ENCODE assay signal across 2 fruit fly cellular contexts in the genomic region with DNA sequence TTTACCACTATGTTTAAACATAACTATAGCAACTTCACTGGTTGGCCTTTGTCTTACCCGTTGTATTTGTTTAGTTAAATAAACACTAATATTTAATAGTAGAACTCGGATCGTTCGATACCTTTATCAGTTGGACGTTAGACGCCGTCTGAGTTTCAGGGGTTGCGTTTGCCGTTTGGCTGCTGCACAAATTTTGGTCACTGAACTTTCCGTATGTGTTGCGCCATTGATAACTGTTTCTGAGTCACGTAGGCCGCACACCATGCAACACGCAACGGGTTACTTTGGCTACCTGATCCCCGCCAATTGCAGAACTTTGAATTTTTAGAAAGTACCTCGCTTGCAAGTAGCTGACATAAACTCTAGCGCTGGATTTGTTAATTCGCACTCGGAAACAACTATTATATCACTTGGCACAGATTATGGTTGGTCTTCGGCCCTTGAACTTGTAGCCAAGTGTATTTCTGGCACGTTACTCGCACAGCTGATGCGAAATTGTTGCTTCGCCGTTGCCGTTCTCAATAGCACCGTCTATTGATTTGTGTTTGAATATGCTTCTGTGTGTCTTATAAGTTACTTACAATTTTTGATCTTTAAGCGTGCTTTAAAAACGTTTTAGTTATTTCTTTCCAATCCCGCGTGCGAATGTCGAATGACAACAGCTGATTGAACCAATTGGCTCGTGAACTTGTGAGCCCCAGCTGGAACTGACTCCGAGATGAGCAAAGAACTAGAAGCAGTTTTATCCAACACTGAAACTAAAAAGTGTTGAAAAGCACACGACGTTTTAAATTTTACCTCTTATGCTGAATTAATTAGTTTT.
A peak's percentile ranks its signal among the peaks of the same experiment; 100 is the strongest.
TF ChIP-seq lines count a peak whose summit lies in the region.

Gene Dph1, minus strand, starts transcription at position 670 of the 823 bp plus-strand sequence.

TF ChIP-seq in whole organism, embryonic, 481 proteins besides CTCF, POLR2A, EP300 and RAD21 (continued from another document and continues in another):
- TF ChIP-seq grau (tag; optimal IDR thresholded peaks at IDR 0.05; lab: Kevin White, UChicago) (peak; percentile 78), pan (optimal IDR thresholded peaks at IDR 0.05; lab: Kevin White, UChicago) (no peak), pan (GFP tag; optimal IDR thresholded peaks at IDR 0.05 in 1 of 2, IDR thresholded peaks at IDR 0.05 in 1 of 2) (peak in 1 of 2 experiments; percentile 90), Hand (GFP tag; optimal IDR thresholded peaks at IDR 0.05; lab: Kevin White, UChicago) (peak; percentile 59), MESR4 (GFP tag; optimal IDR thresholded peaks at IDR 0.05; lab: Kevin White, UChicago) (peak; percentile 54), ato (GFP tag; IDR thresholded peaks at IDR 0.05; lab: Robert Waterston, UW; ENCODE audit: partially characterized antibody) (no peak), Med (GFP tag; lab: Kevin White, UChicago) (peak; percentile 98), CG14667 (GFP tag; IDR thresholded peaks at IDR 0.05; lab: Robert Waterston, UW) (no peak), ara (GFP tag; IDR thresholded peaks at IDR 0.05; lab: Robert Waterston, UW) (peak; percentile 78), dmrt11E (tag; optimal IDR thresholded peaks at IDR 0.05; lab: Kevin White, UChicago) (peak; percentile 83), CG2120 (GFP tag; optimal IDR thresholded peaks at IDR 0.05; lab: Kevin White, UChicago) (peak; percentile 85), jing (GFP tag; optimal IDR thresholded peaks at IDR 0.05; lab: Kevin White, UChicago) (peak; percentile 75), CG15514 (GFP tag; optimal IDR thresholded peaks at IDR 0.05; lab: Kevin White, UChicago) (peak; percentile 100), Aef1 (GFP tag; IDR thresholded peaks at IDR 0.05; lab: Robert Waterston, UW) (peak; percentile 73), CG8089 (GFP tag; optimal IDR thresholded peaks at IDR 0.05; lab: Kevin White, UChicago) (peak; percentile 76), Hr39 (optimal IDR thresholded peaks at IDR 0.05; lab: Kevin White, UChicago) (no peak), BtbVII (GFP tag; optimal IDR thresholded peaks at IDR 0.05; lab: Kevin White, UChicago) (peak; percentile 87), danr (GFP tag; IDR thresholded peaks at IDR 0.05; lab: Robert Waterston, UW) (peak; percentile 68; the same call in 1 of the 2 replicates), Myb (GFP tag; optimal IDR thresholded peaks at IDR 0.05; lab: Kevin White, UChicago) (peak; percentile 74), Ada2b (GFP tag; IDR thresholded peaks at IDR 0.05; lab: Robert Waterston, UW) (peak; percentile 85), Sry-δ (GFP tag; optimal IDR thresholded peaks at IDR 0.05; lab: Kevin White, UChicago) (peak; percentile 23), Kr (GFP tag; optimal IDR thresholded peaks at IDR 0.05; lab: Kevin White, UChicago) (peak; percentile 80), B-H2 (GFP tag; optimal IDR thresholded peaks at IDR 0.05; lab: Kevin White, UChicago) (peak; percentile 66), CG12104 (GFP tag; optimal IDR thresholded peaks at IDR 0.05; lab: Kevin White, UChicago) (peak; percentile 80), gt (GFP tag; IDR thresholded peaks at IDR 0.05; lab: Robert Waterston, UW) (peak; percentile 74), lola (GFP tag; optimal IDR thresholded peaks at IDR 0.05; lab: Kevin White, UChicago) (peak in 1 of 3 experiments; percentile 84), CG10366 (GFP tag; IDR thresholded peaks at IDR 0.05; lab: Robert Waterston, UW) (peak; percentile 81), Dip2 (GFP tag; IDR thresholded peaks at IDR 0.05; lab: Robert Waterston, UW) (no peak), HmgZ (tag; optimal IDR thresholded peaks at IDR 0.05; lab: Kevin White, UChicago) (peak; percentile 71), CG8388 (GFP tag; optimal IDR thresholded peaks at IDR 0.05; lab: Kevin White, UChicago) (peak; percentile 73), CG9817 (tag; optimal IDR thresholded peaks at IDR 0.05; lab: Kevin White, UChicago) (peak; percentile 66), CG11723 (GFP tag; optimal IDR thresholded peaks at IDR 0.05; lab: Kevin White, UChicago) (peak; percentile 78), CG18619 (GFP tag; optimal IDR thresholded peaks at IDR 0.05; lab: Kevin White, UChicago) (peak; percentile 78), CG3838 (GFP tag; optimal IDR thresholded peaks at IDR 0.05; lab: Kevin White, UChicago) (peak; percentile 69), CG15011 (GFP tag; optimal IDR thresholded peaks at IDR 0.05; lab: Kevin White, UChicago) (peak; percentile 38), pb (GFP tag; optimal IDR thresholded peaks at IDR 0.05; lab: Kevin White, UChicago) (peak; percentile 85), CG6683 (GFP tag; optimal IDR thresholded peaks at IDR 0.05; lab: Kevin White, UChicago) (peak; percentile 55), sr (GFP tag; IDR thresholded peaks at IDR 0.05; lab: Robert Waterston, UW) (no peak; the same call in 1 of the 3 replicates), Ssrp (tag; optimal IDR thresholded peaks at IDR 0.05; lab: Kevin White, UChicago) (peak; percentile 85), CG7745 (tag; optimal IDR thresholded peaks at IDR 0.05; lab: Kevin White, UChicago) (peak; percentile 34), CG11456 (GFP tag; IDR thresholded peaks at IDR 0.05; lab: Robert Waterston, UW) (no peak; the same call in 1 of the 3 replicates), phol (tag; optimal IDR thresholded peaks at IDR 0.05; lab: Kevin White, UChicago) (peak; percentile 90), CG3407 (GFP tag; optimal IDR thresholded peaks at IDR 0.05; lab: Kevin White, UChicago) (peak; percentile 62), CG12942 (GFP tag; optimal IDR thresholded peaks at IDR 0.05; lab: Kevin White, UChicago) (peak; percentile 58), CG10959 (GFP tag; IDR thresholded peaks at IDR 0.05; lab: Robert Waterston, UW) (peak; percentile 66), CG17361 (GFP tag; IDR thresholded peaks at IDR 0.05; lab: Robert Waterston, UW) (peak; percentile 81), disco-r (GFP tag; optimal IDR thresholded peaks at IDR 0.05; lab: Kevin White, UChicago) (peak; percentile 74), Dp (GFP tag; optimal IDR thresholded peaks at IDR 0.05; lab: Kevin White, UChicago) (peak; percentile 86), CG2202 (tag; optimal IDR thresholded peaks at IDR 0.05; lab: Kevin White, UChicago) (peak; percentile 60), Neu2 (GFP tag; optimal IDR thresholded peaks at IDR 0.05; lab: Kevin White, UChicago; ENCODE audit: borderline replicate concordance) (no peak), odd (GFP tag; optimal IDR thresholded peaks at IDR 0.05; lab: Kevin White, UChicago) (peak; percentile 76), sens (GFP tag; lab: Kevin White, UChicago) (peak; percentile 98), CG17385 (GFP tag; optimal IDR thresholded peaks at IDR 0.05; lab: Kevin White, UChicago) (peak; percentile 76), Taf1 (GFP tag; IDR thresholded peaks at IDR 0.05; lab: Robert Waterston, UW) (peak; percentile 68), HLH54F (GFP tag; optimal IDR thresholded peaks at IDR 0.05; lab: Kevin White, UChicago) (peak; percentile 74), fd96Cb (tag; optimal IDR thresholded peaks at IDR 0.05; lab: Kevin White, UChicago) (peak; percentile 81), Rfx (GFP tag; IDR thresholded peaks at IDR 0.05; lab: Robert Waterston, UW) (peak; percentile 83), CG32772 (GFP tag; IDR thresholded peaks at IDR 0.05; lab: Robert Waterston, UW) (no peak; the same call in 1 of the 2 replicates), CG7372 (GFP tag; IDR thresholded peaks at IDR 0.05; lab: Robert Waterston, UW) (peak; percentile 85), CG43689 (GFP tag; IDR thresholded peaks at IDR 0.05; lab: Robert Waterston, UW) (peak; percentile 72)

TF ChIP-seq in whole organism, prepupa, 60 proteins besides CTCF, POLR2A, EP300 and RAD21 (continued from another document):
- TF ChIP-seq Eip75B (GFP tag; optimal IDR thresholded peaks at IDR 0.05; lab: Kevin White, UChicago) (peak; percentile 91), pdm3 (GFP tag; optimal IDR thresholded peaks at IDR 0.05; lab: Kevin White, UChicago) (peak; percentile 91), dac (GFP tag; optimal IDR thresholded peaks at IDR 0.05; lab: Kevin White, UChicago) (peak; percentile 90), ss (GFP tag; optimal IDR thresholded peaks at IDR 0.05; lab: Kevin White, UChicago) (peak; percentile 94 to 96), CG31627 (GFP tag; optimal IDR thresholded peaks at IDR 0.05; lab: Kevin White, UChicago) (peak; percentile 90), CG6792 (GFP tag; optimal IDR thresholded peaks at IDR 0.05; lab: Kevin White, UChicago) (peak; percentile 92), CG6276 (GFP tag; optimal IDR thresholded peaks at IDR 0.05; lab: Kevin White, UChicago) (peak; percentile 95), CG7368 (GFP tag; optimal IDR thresholded peaks at IDR 0.05; lab: Kevin White, UChicago) (peak; percentile 95), Blimp-1 (GFP tag; optimal IDR thresholded peaks at IDR 0.05; lab: Kevin White, UChicago) (peak; percentile 65), Lpt (GFP tag; optimal IDR thresholded peaks at IDR 0.05; lab: Kevin White, UChicago) (peak; percentile 90), CG6808 (GFP tag; optimal IDR thresholded peaks at IDR 0.05; lab: Kevin White, UChicago) (peak; percentile 88), CG16779 (tag; optimal IDR thresholded peaks at IDR 0.05; lab: Kevin White, UChicago) (peak; percentile 90), salr (GFP tag; optimal IDR thresholded peaks at IDR 0.05; lab: Kevin White, UChicago) (peak; percentile 86 to 87)
